Fruit fly (Drosophila melanogaster) whole organism, wandering third instar larva: ENCODE results near the gene CG10725.

Experiments used
- Abd-B ChIP-seq: fragments of >200 bp; optimal IDR thresholded peaks from 2 replicates; lab custom pipeline; 2017; ENCODE audit warnings: missing biosample characterization, missing genetic modification characterization
- CrebA ChIP-seq: fragments of 200-800 bp; sonication (Bioruptor generic); optimal IDR thresholded peaks from 2 replicates; lab custom pipeline; 2016; ENCODE audit warnings: missing biosample characterization, mild to moderate bottlenecking, missing genetic modification characterization, borderline replicate concordance
- Dfd ChIP-seq: fragments of >200 bp; optimal IDR thresholded peaks from 2 replicates; lab custom pipeline; 2017; ENCODE audit warnings: missing biosample characterization, missing genetic modification characterization
- Dif ChIP-seq: fragments of 200-275, 200-300 bp; sonication (Bioruptor generic); optimal IDR thresholded peaks from 2 replicates; lab custom pipeline; 2018; ENCODE audit warnings: missing biosample characterization, missing genetic modification characterization; ENCODE audit not compliant: partially characterized antibody
- HLH106 ChIP-seq: fragments of 200-800 bp; optimal IDR thresholded peaks from 3 replicates; lab custom pipeline; 2019; ENCODE audit warnings: missing biosample characterization, mild to moderate bottlenecking, missing genetic modification characterization, moderate library complexity
- Hnf4 ChIP-seq: fragments of 200-800 bp; sonication (Bioruptor generic); optimal IDR thresholded peaks from 2 replicates; lab custom pipeline; 2016; ENCODE audit warnings: missing biosample characterization, mild to moderate bottlenecking, missing genetic modification characterization
- Hr78 ChIP-seq: fragments of >200 bp; optimal IDR thresholded peaks from 2 replicates; lab custom pipeline; 2017; ENCODE audit warnings: missing biosample characterization, missing genetic modification characterization
- Hr83 ChIP-seq: fragments of 200-300 bp; sonication (Bioruptor generic); optimal IDR thresholded peaks from 2 replicates; lab custom pipeline; 2016; ENCODE audit warnings: missing biosample characterization, mild to moderate bottlenecking, missing genetic modification characterization, moderate library complexity; ENCODE audit not compliant: poor library complexity, severe bottlenecking
- Mio ChIP-seq: sonication (Bioruptor generic); optimal IDR thresholded peaks from 2 replicates; lab custom pipeline; 2016; ENCODE audit warnings: missing biosample characterization, missing genetic modification characterization
- N ChIP-seq: fragments of >200 bp; optimal IDR thresholded peaks from 2 replicates; lab custom pipeline; 2018; ENCODE audit warnings: missing biosample characterization, missing external identifiers, missing genetic modification characterization
- OdsH ChIP-seq: fragments of 200-800 bp; sonication (Bioruptor generic); optimal IDR thresholded peaks from 2 replicates; lab custom pipeline; 2016; ENCODE audit warnings: missing biosample characterization, mild to moderate bottlenecking, missing genetic modification characterization
- Rel ChIP-seq, 2 experiments: fragments of 200-800 bp; sonication (Bioruptor generic) in 1 of 2; optimal IDR thresholded peaks; 2 replicates in 1 of 2; 3 replicates in 1 of 2; lab custom pipeline; 2016 to 2019; ENCODE audit warnings: mild to moderate bottlenecking in 2 of 2, missing biosample characterization in 2 of 2, missing genetic modification characterization in 2 of 2, moderate library complexity in 1 of 2
- Sp1 ChIP-seq: fragments of 200-800 bp; sonication (Bioruptor generic); optimal IDR thresholded peaks from 3 replicates; lab custom pipeline; 2019; ENCODE audit warnings: missing biosample characterization, mild to moderate bottlenecking, missing genetic modification characterization, moderate library complexity
- Vsx2 ChIP-seq: fragments of 200-300, 225-300 bp; sonication (Bioruptor generic); optimal IDR thresholded peaks from 2 replicates; lab custom pipeline; 2018; ENCODE audit warnings: missing biosample characterization, missing genetic modification characterization; ENCODE audit not compliant: partially characterized antibody
- br ChIP-seq: fragments of 200-800 bp; sonication (Bioruptor generic); optimal IDR thresholded peaks from 2 replicates; lab custom pipeline; 2016; ENCODE audit warnings: missing biosample characterization, missing genetic modification characterization
- brk ChIP-seq: fragments of 200-800 bp; sonication (Bioruptor generic); optimal IDR thresholded peaks from 2 replicates; lab custom pipeline; 2016; ENCODE audit warnings: missing biosample characterization, mild to moderate bottlenecking, missing genetic modification characterization
- dmrt93B ChIP-seq: fragments of 200-800 bp; sonication (Bioruptor generic); optimal IDR thresholded peaks from 2 replicates; lab custom pipeline; 2018; ENCODE audit warnings: missing biosample characterization, mild to moderate bottlenecking, missing genetic modification characterization
- dsf ChIP-seq: sonication (Bioruptor generic); optimal IDR thresholded peaks from 2 replicates; lab custom pipeline; 2016; ENCODE audit warnings: missing biosample characterization, missing genetic modification characterization, borderline replicate concordance
- ey ChIP-seq: fragments of 200-800 bp; sonication (Bioruptor generic); optimal IDR thresholded peaks from 2 replicates; lab custom pipeline; 2016; ENCODE audit warnings: missing biosample characterization, missing genetic modification characterization
- foxo ChIP-seq, 2 experiments: fragments of 200-800 bp; sonication (Bioruptor generic); optimal IDR thresholded peaks; 2 replicates in 1 of 2; 3 replicates in 1 of 2; lab custom pipeline; 2016 to 2017; ENCODE audit warnings: missing biosample characterization in 2 of 2, missing genetic modification characterization in 2 of 2
- fru ChIP-seq: fragments of 200-800 bp; sonication (Bioruptor generic); optimal IDR thresholded peaks from 3 replicates; lab custom pipeline; 2016; ENCODE audit warnings: missing biosample characterization, mild to moderate bottlenecking, missing genetic modification characterization
- h ChIP-seq: fragments of 200-800 bp; sonication (Bioruptor generic); optimal IDR thresholded peaks from 3 replicates; lab custom pipeline; 2016; ENCODE audit warnings: missing biosample characterization, mild to moderate bottlenecking, missing genetic modification characterization
- jim ChIP-seq: fragments of 175-275, 200-325 bp; sonication (Bioruptor generic); optimal IDR thresholded peaks from 2 replicates; lab custom pipeline; 2016; ENCODE audit warnings: missing biosample characterization, mild to moderate bottlenecking, missing genetic modification characterization
- pan ChIP-seq: fragments of >200 bp; optimal IDR thresholded peaks from 2 replicates; lab custom pipeline; 2017
- psq ChIP-seq: fragments of 200-800 bp; sonication (Bioruptor generic); optimal IDR thresholded peaks from 3 replicates; lab custom pipeline; 2017; ENCODE audit warnings: missing biosample characterization, mild to moderate bottlenecking, missing genetic modification characterization, moderate library complexity
- rgr ChIP-seq: fragments of 200-800 bp; sonication (Bioruptor generic); optimal IDR thresholded peaks from 3 replicates; lab custom pipeline; 2016; ENCODE audit warnings: missing biosample characterization, mild to moderate bottlenecking, missing genetic modification characterization
- sv ChIP-seq: fragments of 200-800 bp; sonication (Bioruptor generic); optimal IDR thresholded peaks from 3 replicates; lab custom pipeline; 2016; ENCODE audit warnings: missing biosample characterization, missing genetic modification characterization
- tai ChIP-seq: sonication (Bioruptor generic); optimal IDR thresholded peaks from 2 replicates; lab custom pipeline; 2016; ENCODE audit warnings: missing biosample characterization, missing genetic modification characterization
- usp ChIP-seq: fragments of >200 bp; optimal IDR thresholded peaks from 2 replicates; lab custom pipeline; 2017; ENCODE audit warnings: missing biosample characterization, missing genetic modification characterization
- woc ChIP-seq: sonication (Bioruptor generic); optimal IDR thresholded peaks from 2 replicates; lab custom pipeline; 2016; ENCODE audit warnings: missing biosample characterization, mild to moderate bottlenecking, missing genetic modification characterization

CG10725 gene

DNA sequence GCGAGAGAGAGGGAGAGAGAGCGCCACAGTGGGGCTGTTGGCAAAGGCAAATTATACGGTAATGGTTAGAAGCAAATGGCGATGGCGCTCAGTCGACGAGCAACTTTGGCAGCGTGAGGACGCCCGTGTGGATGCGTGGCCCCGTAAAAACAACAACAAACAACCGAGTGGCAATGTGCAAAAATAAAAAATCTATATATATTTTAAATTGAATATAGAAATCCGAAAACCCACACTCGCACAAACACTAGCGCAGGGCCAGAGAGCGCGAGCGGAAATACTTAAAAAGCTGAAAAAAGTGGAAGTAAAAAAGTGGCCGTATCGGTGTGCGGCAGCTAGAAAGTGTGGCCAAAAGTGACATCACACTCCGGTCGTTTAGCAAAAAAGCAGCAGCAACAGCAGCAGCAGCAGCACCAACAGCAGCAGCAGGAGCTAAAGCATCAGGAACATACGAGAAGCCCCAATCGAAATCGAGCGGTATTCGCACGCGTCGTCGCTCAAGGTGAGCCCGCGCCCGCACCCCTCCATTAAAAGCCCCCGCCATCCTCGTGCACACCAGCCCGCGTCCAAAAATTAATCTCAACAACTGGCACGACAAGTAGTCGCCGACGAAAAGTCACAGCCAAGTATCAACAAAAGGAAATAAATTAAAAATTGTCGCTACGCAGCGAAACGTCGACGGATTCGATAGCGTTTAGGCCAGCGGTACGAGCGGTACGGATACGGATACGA is 39.9 kb downstream of the CG10725 start, which contains the start of gene stv:
Gene stv, plus strand, starts transcription at position 89 of the 732 bp plus-strand sequence.
- TF ChIP-seq br (GFP tag; lab: Kevin White, UChicago) (no peak), Hnf4 (GFP tag; lab: Kevin White, UChicago) (no peak), Hr78 (GFP tag; lab: Kevin White, UChicago) (no peak), jim (GFP tag; lab: Kevin White, UChicago) (peak; percentile 73), h (GFP tag; lab: Kevin White, UChicago) (peak; percentile 12), N (GFP tag; lab: Kevin White, UChicago) (no peak), dsf (GFP tag; lab: Kevin White, UChicago) (no peak), Rel (GFP tag; optimal IDR thresholded peaks at IDR 0.05; lab: Kevin White, UChicago) (no peak), Rel (tag; optimal IDR thresholded peaks at IDR 0.05; lab: Kevin White, UChicago) (peak; percentile 66), psq (no peak), pan (no peak), Hr83 (GFP tag; lab: Kevin White, UChicago) (no peak), OdsH (GFP tag; lab: Kevin White, UChicago) (no peak), HLH106 (tag; lab: Kevin White, UChicago) (peak; percentile 2), Dfd (GFP tag; lab: Kevin White, UChicago) (peak; percentile 72)

- TF ChIP-seq dmrt93B (GFP tag; lab: Kevin White, UChicago) (no peak), Abd-B (GFP tag; lab: Kevin White, UChicago) (no peak), Hnf4 (GFP tag; lab: Kevin White, UChicago) (no peak), jim (GFP tag; lab: Kevin White, UChicago) (no peak), Dif (GFP tag; lab: Kevin White, UChicago) (no peak), Vsx2 (GFP tag; lab: Kevin White, UChicago) (no peak), ey (GFP tag; lab: Kevin White, UChicago) (peak; percentile 32), HLH106 (tag; lab: Kevin White, UChicago) (peak; percentile 23), h (GFP tag; lab: Kevin White, UChicago) (peak; percentile 33), foxo (GFP tag; optimal IDR thresholded peaks at IDR 0.05; lab: Kevin White, UChicago) (peak in 1 of 2 experiments; percentile 43), Dfd (GFP tag; lab: Kevin White, UChicago) (peak; percentile 32), Hr83 (GFP tag; lab: Kevin White, UChicago) (no peak), rgr (GFP tag; lab: Kevin White, UChicago) (peak; percentile 10), fru (GFP tag; lab: Kevin White, UChicago) (peak; percentile 34), brk (GFP tag; lab: Kevin White, UChicago) (no peak)
Observed at dm6 chr3L:13478339-13479203, 40.8 kb downstream of the CG10725 start.

DNA sequence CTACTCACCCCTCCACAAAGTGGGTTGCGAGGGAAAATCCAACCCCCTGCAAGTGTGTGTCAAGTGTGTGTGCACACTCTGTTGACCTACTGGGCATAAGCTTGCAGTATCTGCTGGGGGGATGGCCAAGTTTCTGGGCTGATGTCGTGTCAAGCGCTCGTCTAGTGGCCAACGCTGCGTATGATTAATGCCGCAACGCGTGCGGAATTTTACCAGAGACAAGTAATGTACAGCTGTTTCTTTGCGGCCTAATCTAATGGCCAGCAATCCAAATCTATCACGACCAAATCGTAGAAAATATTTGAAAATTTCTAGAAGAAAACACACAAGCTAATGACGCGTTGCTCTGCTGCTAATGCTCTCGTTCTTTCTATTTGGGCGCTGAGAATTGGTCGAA is 41.4 kb downstream of the CG10725 start:
- TF ChIP-seq sv, result no peak
- TF ChIP-seq Hnf4 (GFP tag; lab: Kevin White, UChicago), result no peak
- TF ChIP-seq tai, result no peak
- no peak for TF ChIP-seq woc (GFP tag; lab: Kevin White, UChicago)
- TF ChIP-seq Mio (GFP tag; lab: Kevin White, UChicago), result no peak
- TF ChIP-seq dsf (GFP tag; lab: Kevin White, UChicago), result no peak
- TF ChIP-seq Hr78 (GFP tag; lab: Kevin White, UChicago), result no peak
- TF ChIP-seq OdsH (GFP tag; lab: Kevin White, UChicago), result no peak
- no peak for TF ChIP-seq Dfd (GFP tag; lab: Kevin White, UChicago)
- TF ChIP-seq CrebA (GFP tag; lab: Kevin White, UChicago), result no peak
- TF ChIP-seq usp (GFP tag; lab: Kevin White, UChicago), result no peak
- TF ChIP-seq Dif (GFP tag; lab: Kevin White, UChicago), result no peak
- no peak for TF ChIP-seq N (GFP tag; lab: Kevin White, UChicago)
- TF ChIP-seq Sp1, result no peak
- TF ChIP-seq fru (GFP tag; lab: Kevin White, UChicago), result no peak
